Worm (Caenorhabditis elegans) whole organism, midembryonic: ENCODE data around the gene C55C3.7.

Experiments
- ztf-23 ChIP-seq: fragments of 200-800 bp; sonication (Bioruptor generic); IDR thresholded peaks from 2 replicates; pipeline ENCODE4 v1.3.6; 2022; ENCODE audit warnings: missing genetic modification reagents, missing genetic modification characterization, missing compliant biosample characterization
- ztf-29 ChIP-seq: fragments of 200-800 bp; sonication (Bioruptor generic); IDR thresholded peaks from 2 replicates; pipeline ENCODE4 v1.3.6; 2022; ENCODE audit warnings: missing genetic modification reagents, missing genetic modification characterization, missing compliant biosample characterization

ce11 chrIV:5654693-5655092 is 27.8 kb downstream of the C55C3.7 start:
- TF ChIP-seq ztf-29 (GFP tag; lab: Robert Waterston, UW) (no peak), ztf-23 (no peak)
